Fruit fly (Drosophila melanogaster) whole organism, embryonic: ENCODE results near the gene CheB98a.

Experiments
- CG11560 ChIP-seq: fragments of 200-800 bp; sonication (Bioruptor generic); IDR thresholded peaks from 3 replicates; pipeline ENCODE4 v1.3.6; 2022; ENCODE audit warnings: missing biosample characterization, missing genetic modification characterization
- CG12659 ChIP-seq: fragments of 200-800 bp; sonication (Bioruptor generic); optimal IDR thresholded peaks from 3 replicates; lab custom pipeline; 2017; ENCODE audit warnings: mild to moderate bottlenecking, missing biosample characterization, missing genetic modification reagents, missing genetic modification characterization
- CG3847 ChIP-seq: fragments of 200-800 bp; sonication (Bioruptor generic); IDR thresholded peaks from 2 replicates; pipeline ENCODE4 v1.3.6; 2022; ENCODE audit warnings: missing biosample characterization, missing genetic modification characterization
- H15 ChIP-seq: fragments of 200-800 bp; sonication (Bioruptor generic); IDR thresholded peaks from 3 replicates; pipeline ENCODE4 v1.3.6; 2022; ENCODE audit warnings: missing biosample characterization, missing genetic modification characterization
- Pdp1 ChIP-seq, 2 experiments: fragments of 200-800 bp; sonication (Bioruptor generic); optimal IDR thresholded peaks; 3 replicates each; lab custom pipeline; 2016; ENCODE audit warnings: missing biosample characterization in 2 of 2, missing genetic modification characterization in 2 of 2, mild to moderate bottlenecking in 1 of 2, moderate library complexity in 1 of 2
- lilli ChIP-seq: fragments of 200-800 bp; sonication (Bioruptor generic); optimal IDR thresholded peaks from 3 replicates; lab custom pipeline; 2016; ENCODE audit warnings: missing biosample characterization, missing genetic modification characterization
- pita ChIP-seq: fragments of 200-800 bp; sonication (Bioruptor generic); optimal IDR thresholded peaks from 2 replicates; lab custom pipeline; 2017; ENCODE audit warnings: missing biosample characterization, mild to moderate bottlenecking, missing genetic modification characterization
- sens ChIP-seq: fragments of 200-800 bp; sonication (Bioruptor generic); peaks from one replicate; lab custom pipeline; 2016; ENCODE audit warnings: missing biosample characterization, missing genetic modification characterization

- no peak for TF ChIP-seq pita (GFP tag; lab: Kevin White, UChicago)
- TF ChIP-seq lilli (GFP tag; lab: Kevin White, UChicago): no peak
- TF ChIP-seq CG12659 (GFP tag; lab: Kevin White, UChicago): no peak
- no peak for TF ChIP-seq sens (GFP tag; lab: Kevin White, UChicago)
- no peak for TF ChIP-seq CG11560
- no peak for TF ChIP-seq H15 (GFP tag; lab: Robert Waterston, UW)
- no peak for TF ChIP-seq CG3847 (GFP tag; lab: Robert Waterston, UW)
- TF ChIP-seq Pdp1 (GFP tag; optimal IDR thresholded peaks at IDR 0.05; lab: Kevin White, UChicago): no peak
Observed at dm6 chr3R:28856829-28857228, 50.3 kb downstream of the CheB98a start.
